Fruit fly (Drosophila melanogaster) whole organism, embryonic: Measurements from ENCODE around the gene Rbbp5.

Experiments
- Awh ChIP-seq: fragments of 200-800 bp; sonication (Bioruptor generic); IDR thresholded peaks from 2 replicates; pipeline ENCODE4, ENCODE4 v1.3.6; 2022; ENCODE audit warnings: missing biosample characterization, missing genetic modification characterization
- Blimp-1 ChIP-seq: fragments of 200-800 bp; sonication (Bioruptor generic); optimal IDR thresholded peaks from 3 replicates; lab custom pipeline; 2018; ENCODE audit warnings: missing biosample characterization, missing genetic modification characterization, mild to moderate bottlenecking, moderate library complexity, missing genetic modification reagents
- Bteb2 ChIP-seq: fragments of 200-800 bp; sonication (Bioruptor generic); optimal IDR thresholded peaks from 2 replicates; lab custom pipeline; 2016; ENCODE audit warnings: missing biosample characterization, missing genetic modification characterization
- CG10543 ChIP-seq: fragments of 200-800 bp; sonication (Bioruptor generic); optimal IDR thresholded peaks from 3 replicates; lab custom pipeline; 2017; ENCODE audit warnings: missing biosample characterization, mild to moderate bottlenecking, missing genetic modification characterization, moderate library complexity
- CG11093 ChIP-seq: fragments of 200-800 bp; sonication (Bioruptor generic); IDR thresholded peaks from 3 replicates; pipeline ENCODE4 v1.3.6; 2022; ENCODE audit warnings: missing biosample characterization, missing genetic modification characterization
- CG1233 ChIP-seq: fragments of 200-800 bp; sonication (Bioruptor generic); optimal IDR thresholded peaks from 4 replicates; lab custom pipeline; 2018; ENCODE audit warnings: missing biosample characterization, mild to moderate bottlenecking, missing genetic modification characterization
- CG12744 ChIP-seq: fragments of 200-800 bp; sonication (Bioruptor generic); optimal IDR thresholded peaks from 2 replicates; lab custom pipeline; 2016; ENCODE audit warnings: missing biosample characterization, missing genetic modification characterization
- CG12769 ChIP-seq: fragments of 200-800 bp; sonication (Bioruptor generic); optimal IDR thresholded peaks from 2 replicates; lab custom pipeline; 2019; ENCODE audit warnings: missing biosample characterization, mild to moderate bottlenecking, missing genetic modification characterization, moderate library complexity
- CG14014 ChIP-seq: fragments of 200-800 bp; sonication (Bioruptor generic); IDR thresholded peaks from 2 replicates; pipeline ENCODE4 v1.3.6; 2022; ENCODE audit warnings: missing biosample characterization, missing genetic modification characterization
- CG15696 ChIP-seq: fragments of 200-800 bp; sonication (Bioruptor generic); optimal IDR thresholded peaks from 2 replicates; lab custom pipeline; 2019; ENCODE audit warnings: missing biosample characterization, mild to moderate bottlenecking, missing genetic modification characterization, moderate library complexity
- CG1647 ChIP-seq: fragments of 200-800 bp; sonication (Bioruptor generic); optimal IDR thresholded peaks from 3 replicates; lab custom pipeline; 2016; ENCODE audit warnings: missing biosample characterization, missing genetic modification characterization
- CG17802 ChIP-seq: fragments of 200-800 bp; sonication (Bioruptor generic); optimal IDR thresholded peaks from 2 replicates; lab custom pipeline; 2018; ENCODE audit warnings: missing biosample characterization, mild to moderate bottlenecking, missing genetic modification characterization, moderate library complexity
- CG17912 ChIP-seq: fragments of 200-800 bp; sonication (Bioruptor generic); optimal IDR thresholded peaks from 2 replicates; lab custom pipeline; 2018; ENCODE audit warnings: missing biosample characterization, mild to moderate bottlenecking, missing genetic modification characterization
- CG18619 ChIP-seq: fragments of 200-800 bp; sonication (Bioruptor generic); optimal IDR thresholded peaks from 3 replicates; lab custom pipeline; 2017; ENCODE audit warnings: missing biosample characterization, mild to moderate bottlenecking, missing genetic modification characterization
- CG30020 ChIP-seq: fragments of 200-800 bp; optimal IDR thresholded peaks from 2 replicates; lab custom pipeline; 2019; ENCODE audit warnings: missing biosample characterization, mild to moderate bottlenecking, missing genetic modification characterization, moderate library complexity
- CG32772 ChIP-seq: fragments of 200-800 bp; sonication (Bioruptor generic); IDR thresholded peaks from 2 replicates; pipeline ENCODE4 v1.3.6; 2022; ENCODE audit warnings: missing biosample characterization, missing genetic modification characterization
- CG33213 ChIP-seq: fragments of 200-800 bp; sonication (Bioruptor generic); optimal IDR thresholded peaks from 3 replicates; lab custom pipeline; 2016; ENCODE audit warnings: missing biosample characterization, missing genetic modification characterization
- CG34422 ChIP-seq: fragments of 200-800 bp; sonication (Bioruptor generic); IDR thresholded peaks from 3 replicates; pipeline ENCODE4 v1.3.6; 2022; ENCODE audit warnings: missing biosample characterization, missing genetic modification characterization
- CG3838 ChIP-seq: fragments of 200-800 bp; sonication (Bioruptor generic); optimal IDR thresholded peaks from 3 replicates; lab custom pipeline; 2016; ENCODE audit warnings: missing biosample characterization, missing genetic modification characterization
- CG7556 ChIP-seq: fragments of 200-800 bp; sonication (Bioruptor generic); optimal IDR thresholded peaks from 2 replicates; lab custom pipeline; 2017; ENCODE audit warnings: missing biosample characterization, mild to moderate bottlenecking, missing genetic modification characterization
- CG9876 ChIP-seq: fragments of 200-800 bp; sonication (Bioruptor generic); optimal IDR thresholded peaks from 2 replicates; lab custom pipeline; 2016; ENCODE audit warnings: missing biosample characterization, missing genetic modification characterization
- Deaf1 ChIP-seq: fragments of 200-800 bp; optimal IDR thresholded peaks from 3 replicates; lab custom pipeline; 2019; ENCODE audit warnings: missing biosample characterization, mild to moderate bottlenecking, missing genetic modification characterization, moderate library complexity
- Doc2 ChIP-seq: fragments of 200-800 bp; sonication (Bioruptor generic); IDR thresholded peaks from 2 replicates; pipeline ENCODE4 v1.3.6; 2022; ENCODE audit warnings: missing biosample characterization, missing genetic modification characterization
- Dp ChIP-seq: fragments of 200-800 bp; sonication (Bioruptor generic); optimal IDR thresholded peaks from 2 replicates; lab custom pipeline; 2018; ENCODE audit warnings: missing biosample characterization, mild to moderate bottlenecking, missing genetic modification characterization, moderate library complexity
- Gsc ChIP-seq: fragments of 200-800 bp; sonication (Bioruptor generic); IDR thresholded peaks from 2 replicates; pipeline ENCODE4 v1.3.6; 2022; ENCODE audit warnings: missing biosample characterization, missing genetic modification characterization
- H15 ChIP-seq: fragments of 200-800 bp; sonication (Bioruptor generic); IDR thresholded peaks from 3 replicates; pipeline ENCODE4 v1.3.6; 2022; ENCODE audit warnings: missing biosample characterization, missing genetic modification characterization
- HLH54F ChIP-seq: fragments of 200-800 bp; sonication (Bioruptor generic); optimal IDR thresholded peaks from 3 replicates; lab custom pipeline; 2016; ENCODE audit warnings: missing biosample characterization, missing genetic modification characterization
- MESR4 ChIP-seq: fragments of 200-800 bp; sonication (Bioruptor generic); optimal IDR thresholded peaks from 2 replicates; lab custom pipeline; 2018; ENCODE audit warnings: missing biosample characterization, mild to moderate bottlenecking, missing genetic modification characterization, moderate library complexity
- NC2α ChIP-seq: fragments of 200-800 bp; sonication (Bioruptor generic); optimal IDR thresholded peaks from 2 replicates; lab custom pipeline; 2016; ENCODE audit warnings: missing biosample characterization, missing genetic modification characterization
- NfI ChIP-seq: fragments of 200-800 bp; sonication (Bioruptor generic); optimal IDR thresholded peaks from 3 replicates; lab custom pipeline; 2018; ENCODE audit warnings: missing biosample characterization, mild to moderate bottlenecking, missing genetic modification characterization, moderate library complexity
- Opbp ChIP-seq: fragments of 200-800 bp; sonication (Bioruptor generic); IDR thresholded peaks from 3 replicates; pipeline ENCODE4 v1.3.6; 2022; ENCODE audit warnings: missing biosample characterization, missing genetic modification characterization; ENCODE audit not compliant: partially characterized antibody
- Xbp1 ChIP-seq: fragments of 200-800 bp; sonication (Bioruptor generic); optimal IDR thresholded peaks from 3 replicates; lab custom pipeline; 2016; ENCODE audit warnings: missing biosample characterization, mild to moderate bottlenecking, missing genetic modification characterization
- ase ChIP-seq: fragments of 200-800 bp; sonication (Bioruptor generic); IDR thresholded peaks from 3 replicates; pipeline ENCODE4 v1.3.6; 2022; ENCODE audit warnings: missing biosample characterization, missing genetic modification characterization
- br ChIP-seq: fragments of >200 bp; optimal IDR thresholded peaks from 2 replicates; lab custom pipeline; 2017
- btn ChIP-seq: fragments of 200-800 bp; sonication (Bioruptor generic); optimal IDR thresholded peaks from 2 replicates; lab custom pipeline; 2016; ENCODE audit warnings: missing biosample characterization, missing genetic modification characterization
- en ChIP-seq: fragments of 200-800 bp; sonication (Bioruptor generic); optimal IDR thresholded peaks from 2 replicates; lab custom pipeline; 2016; ENCODE audit warnings: missing biosample characterization, missing genetic modification characterization
- fd102C ChIP-seq: fragments of 200-800 bp; sonication (Bioruptor generic); optimal IDR thresholded peaks from 2 replicates; lab custom pipeline; 2018; ENCODE audit warnings: missing biosample characterization, mild to moderate bottlenecking, missing genetic modification characterization, moderate library complexity
- gcm2 ChIP-seq: fragments of 200-800 bp; sonication (Bioruptor generic); optimal IDR thresholded peaks from 2 replicates; lab custom pipeline; 2016; ENCODE audit warnings: missing biosample characterization, missing genetic modification characterization
- gro ChIP-seq: fragments of 200-800 bp; sonication (Bioruptor generic); optimal IDR thresholded peaks from 2 replicates; lab custom pipeline; 2016; ENCODE audit warnings: missing biosample characterization, missing genetic modification characterization
- insv ChIP-seq, 2 experiments: fragments of 200-800 bp; sonication (Bioruptor generic); optimal IDR thresholded peaks; 3 replicates each; lab custom pipeline; 2016 to 2018; ENCODE audit warnings: missing biosample characterization in 2 of 2, missing genetic modification characterization in 2 of 2
- lola ChIP-seq, 3 experiments: fragments of >200 bp in 2 of 3; fragments of 200-800 bp in 1 of 3; sonication (Bioruptor generic) in 1 of 3; optimal IDR thresholded peaks; 2 replicates each; lab custom pipeline; 2017 to 2019; ENCODE audit warnings: missing biosample characterization in 3 of 3, missing genetic modification characterization in 3 of 3, mild to moderate bottlenecking in 1 of 3, moderate library complexity in 1 of 3
- mld ChIP-seq: fragments of 200-800 bp; sonication (Bioruptor generic); IDR thresholded peaks from 3 replicates; pipeline ENCODE4 v1.3.6; 2022; ENCODE audit warnings: missing biosample characterization, missing genetic modification characterization; ENCODE audit not compliant: partially characterized antibody
- odd ChIP-seq: fragments of 200-800 bp; sonication (Bioruptor generic); optimal IDR thresholded peaks from 2 replicates; lab custom pipeline; 2017; ENCODE audit warnings: missing biosample characterization, mild to moderate bottlenecking, missing genetic modification characterization
- pan ChIP-seq, 4 experiments: fragments of >200 bp in 3 of 4; fragments of 200-800 bp in 1 of 4; sonication (Bioruptor generic) in 1 of 4; optimal IDR thresholded peaks in 3 of 4; IDR thresholded peaks in 1 of 4; 2 replicates each; pipeline versions ENCODE4 v1.3.6 to Lab custom; 2017 to 2022; ENCODE audit warnings: missing biosample characterization in 2 of 4, missing genetic modification characterization in 2 of 4, mixed read lengths in 1 of 4
- phol ChIP-seq: fragments of 200-800 bp; sonication (Bioruptor generic); optimal IDR thresholded peaks from 3 replicates; lab custom pipeline; 2018; ENCODE audit warnings: missing biosample characterization, mild to moderate bottlenecking, missing genetic modification characterization, moderate library complexity
- prd ChIP-seq, 3 experiments: fragments of >200 bp in 2 of 3; fragments of 200-800 bp in 1 of 3; sonication (Bioruptor generic) in 1 of 3; optimal IDR thresholded peaks in 2 of 3; IDR thresholded peaks in 1 of 3; 2 replicates in 2 of 3; 3 replicates in 1 of 3; pipeline versions ENCODE4 v1.3.6 to Lab custom; 2017 to 2022; ENCODE audit warnings: missing biosample characterization in 1 of 3, missing genetic modification characterization in 1 of 3
- psq ChIP-seq: fragments of 200-800 bp; sonication (Bioruptor generic); optimal IDR thresholded peaks from 2 replicates; lab custom pipeline; 2017; ENCODE audit warnings: missing biosample characterization, missing genetic modification characterization
- row ChIP-seq: fragments of 200-800 bp; sonication (Bioruptor generic); IDR thresholded peaks from 3 replicates; pipeline ENCODE4 v1.3.6; 2022; ENCODE audit warnings: missing biosample characterization, missing genetic modification characterization
- sima ChIP-seq: fragments of 200-800 bp; sonication (Bioruptor generic); optimal IDR thresholded peaks from 2 replicates; lab custom pipeline; 2016; ENCODE audit warnings: missing biosample characterization, missing genetic modification characterization
- sob ChIP-seq: fragments of 200-800 bp; sonication (Bioruptor generic); IDR thresholded peaks from 2 replicates; pipeline ENCODE4 v1.3.6; 2022; ENCODE audit warnings: missing biosample characterization, missing genetic modification characterization

The Rbbp5 gene

dm6 chr3L:20313469-20313868 is 34.3 kb downstream of the Rbbp5 start, which contains the start of gene alphaSnap (continued):
- TF ChIP-seq CG3838 (no peak), en (no peak), CG11093 (no peak), CG10543 (GFP tag; lab: Kevin White, UChicago) (no peak), CG32772 (GFP tag; lab: Robert Waterston, UW) (no peak), CG34422 (GFP tag; lab: Robert Waterston, UW) (peak; percentile 32; the same call in 1 of the 3 replicates), CG17912 (GFP tag; lab: Kevin White, UChicago) (no peak), CG33213 (GFP tag; lab: Kevin White, UChicago) (peak; percentile 60), insv (GFP tag; optimal IDR thresholded peaks at IDR 0.05; lab: Kevin White, UChicago) (peak in 1 of 2 experiments; percentile 49), CG7556 (GFP tag; lab: Kevin White, UChicago) (no peak), HLH54F (GFP tag; lab: Kevin White, UChicago) (peak; percentile 31), Opbp (GFP tag; lab: Robert Waterston, UW) (peak; percentile 56; the same call in 1 of the 3 replicates), sob (GFP tag; lab: Robert Waterston, UW) (peak; percentile 8; the same call in 1 of the 2 replicates), odd (GFP tag; lab: Kevin White, UChicago) (no peak), CG1233 (GFP tag; lab: Kevin White, UChicago) (no peak), CG9876 (GFP tag; lab: Kevin White, UChicago) (no peak), lola (GFP tag; optimal IDR thresholded peaks at IDR 0.05; lab: Kevin White, UChicago) (no peak), gro (GFP tag; lab: Kevin White, UChicago) (peak; percentile 31), Xbp1 (GFP tag; lab: Kevin White, UChicago) (peak; percentile 54), CG30020 (tag; lab: Kevin White, UChicago) (peak; percentile 41), sima (GFP tag; lab: Kevin White, UChicago) (no peak), br (lab: Kevin White, UChicago) (no peak), NfI (peak; percentile 38), Deaf1 (tag; lab: Kevin White, UChicago) (no peak), phol (tag; lab: Kevin White, UChicago) (peak; percentile 61), Dp (GFP tag; lab: Kevin White, UChicago) (peak; percentile 78), CG12744 (no peak), pan (optimal IDR thresholded peaks at IDR 0.05; lab: Kevin White, UChicago) (no peak), pan (GFP tag; optimal IDR thresholded peaks at IDR 0.05 in 1 of 2, IDR thresholded peaks at IDR 0.05 in 1 of 2) (no peak), btn (GFP tag; lab: Kevin White, UChicago) (no peak), Bteb2 (peak; percentile 33), Awh (GFP tag; lab: Robert Waterston, UW) (no peak), ase (GFP tag; lab: Robert Waterston, UW) (no peak), CG18619 (GFP tag; lab: Kevin White, UChicago) (no peak), MESR4 (GFP tag; lab: Kevin White, UChicago) (peak; percentile 96), H15 (GFP tag; lab: Robert Waterston, UW) (0 out of 3 replicates have a peak, but pooled peaks have one; percentile 30), mld (no peak), NC2α (GFP tag; lab: Kevin White, UChicago) (no peak), CG14014 (GFP tag; lab: Robert Waterston, UW) (no peak; the same call in 1 of the 2 replicates), fd102C (GFP tag; lab: Kevin White, UChicago) (no peak), CG1647 (GFP tag; lab: Kevin White, UChicago) (peak; percentile 14), Doc2 (GFP tag; lab: Robert Waterston, UW) (no peak), psq (GFP tag; lab: Kevin White, UChicago) (no peak), row (GFP tag; lab: Robert Waterston, UW) (peak; percentile 34; the same call in 1 of the 3 replicates), CG15696 (no peak), gcm2 (GFP tag; lab: Kevin White, UChicago) (no peak), Blimp-1 (GFP tag; lab: Kevin White, UChicago) (no peak), Gsc (no peak), CG12769 (no peak), CG17802 (no peak), prd (optimal IDR thresholded peaks at IDR 0.05; lab: Kevin White, UChicago) (no peak), prd (GFP tag; IDR thresholded peaks at IDR 0.05; lab: Robert Waterston, UW) (no peak)
